Worm (Caenorhabditis elegans): ENCODE data around the gene F47B10.6.

The F47B10.6 gene

DNA sequence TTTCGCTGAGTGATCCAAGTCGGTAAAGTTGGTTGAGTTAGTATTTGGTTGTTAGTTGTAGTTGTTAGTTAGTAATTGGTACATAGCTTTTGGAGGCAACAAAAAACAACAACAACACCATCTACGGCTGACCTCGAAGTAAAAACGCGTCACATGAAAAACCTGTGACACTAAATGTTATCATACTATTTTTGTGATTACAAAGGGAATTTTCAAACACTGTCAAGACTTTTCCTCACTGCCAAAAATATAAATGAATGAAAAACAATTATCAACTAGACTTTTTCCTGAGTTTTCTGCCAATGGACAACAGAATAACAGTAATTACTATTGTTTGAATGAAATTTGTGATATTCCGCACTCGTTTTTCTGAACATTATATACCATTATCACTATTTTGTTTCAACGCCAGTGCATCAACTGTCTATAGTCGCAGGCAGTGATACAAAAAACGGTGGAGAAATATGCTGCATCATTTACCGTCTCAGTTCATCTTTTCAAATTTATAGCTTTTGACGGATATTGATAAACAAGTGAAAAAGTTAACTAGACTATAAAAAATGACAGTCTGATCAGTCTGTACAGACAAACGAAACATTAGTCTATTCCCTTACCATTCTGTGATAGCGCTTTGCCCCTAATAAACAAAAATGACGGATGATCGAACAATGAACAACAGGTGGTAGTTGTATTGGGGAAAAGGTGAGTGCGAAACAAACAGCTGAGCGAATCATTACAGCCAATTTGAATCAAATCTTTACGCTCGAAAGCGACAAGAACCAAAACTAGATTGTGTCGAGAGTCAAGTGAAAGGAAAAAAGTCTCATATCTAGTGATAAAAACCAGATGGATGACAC lies 26.3 kb downstream of the F47B10.6 start:
- TF ChIP-seq pha-4 (tag; optimal IDR thresholded peaks at IDR 0.05) (no peak), nhr-12 (tag; optimal IDR thresholded peaks at IDR 0.05) (no peak), elt-2 (tag; optimal IDR thresholded peaks at IDR 0.05) (peak; percentile 61), mdl-1 (tag; optimal IDR thresholded peaks at IDR 0.05) (no peak), unc-39 (tag; optimal IDR thresholded peaks at IDR 0.05) (no peak), lsy-12 (tag; optimal IDR thresholded peaks at IDR 0.05) (no peak), ceh-28 (tag; optimal IDR thresholded peaks at IDR 0.05) (no peak)

DNA sequence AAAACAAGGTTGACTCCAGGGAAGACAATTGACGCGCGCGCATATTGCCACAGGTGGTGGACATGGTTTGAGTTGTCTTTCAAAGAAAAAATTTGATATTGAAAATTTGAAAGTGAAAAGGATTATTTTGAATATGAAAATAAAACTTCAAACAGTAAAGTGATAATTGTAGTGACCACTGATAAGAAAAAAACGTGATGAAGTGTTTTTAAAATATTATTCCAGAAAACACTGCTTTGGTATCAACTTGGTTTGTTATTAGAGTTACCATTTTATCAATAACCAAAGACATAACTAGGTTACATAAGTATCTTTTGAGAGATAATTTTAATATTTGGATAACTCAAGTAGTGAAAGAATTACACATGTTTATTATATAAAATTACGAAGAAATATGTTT lies 27.9 kb downstream of the F47B10.6 start:
- no peak for TF ChIP-seq fkh-10 (GFP tag; optimal IDR thresholded peaks at IDR 0.05)
- no peak for TF ChIP-seq unc-39 (tag; optimal IDR thresholded peaks at IDR 0.05)
- no peak for TF ChIP-seq ceh-16 (tag; optimal IDR thresholded peaks at IDR 0.05)
- TF ChIP-seq nhr-237 (tag; optimal IDR thresholded peaks at IDR 0.05), result no peak
- TF ChIP-seq egl-27 (tag; optimal IDR thresholded peaks at IDR 0.05), result no peak
- TF ChIP-seq nhr-77 (tag; optimal IDR thresholded peaks at IDR 0.05), result no peak
- no peak for TF ChIP-seq fkh-2 (tag; optimal IDR thresholded peaks at IDR 0.05)
- peak; percentile 44 for TF ChIP-seq elt-2 (tag; optimal IDR thresholded peaks at IDR 0.05)
- no peak for TF ChIP-seq ceh-28 (tag; optimal IDR thresholded peaks at IDR 0.05)
- peak; percentile 55 for TF ChIP-seq pha-4 (tag; optimal IDR thresholded peaks at IDR 0.05)
- TF ChIP-seq mdl-1 (tag; optimal IDR thresholded peaks at IDR 0.05), result no peak

- TF ChIP-seq unc-39 (tag; optimal IDR thresholded peaks at IDR 0.05) (no peak), ZK546.5 (tag; optimal IDR thresholded peaks at IDR 0.05) (no peak), R02D3.7 (tag; optimal IDR thresholded peaks at IDR 0.05) (no peak)
Measured at ce11 chrX:10919613-10920012, 31.3 kb downstream of the F47B10.6 start, which contains the start of gene nstp-9. TSS of gene nstp-9 (minus strand) at chrX:10919713.

DNA sequence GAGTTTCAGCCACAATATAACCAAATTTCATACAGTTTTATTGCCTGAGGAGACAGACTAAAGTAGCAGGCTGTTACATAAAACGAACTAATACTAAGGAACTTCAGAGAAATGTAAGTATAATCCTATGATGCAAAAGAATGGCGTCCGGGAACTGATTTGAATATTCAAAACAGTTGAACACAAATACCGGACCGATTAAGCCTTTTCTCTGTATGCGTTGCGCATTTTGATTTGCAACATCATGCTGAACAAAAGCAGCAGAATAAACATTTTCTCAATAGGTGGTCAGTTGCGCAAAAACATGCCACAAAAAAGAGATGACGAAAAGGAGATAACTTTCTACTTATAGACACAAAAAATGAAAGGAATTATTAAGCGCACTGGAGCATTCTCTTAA lies 35.7 kb downstream of the F47B10.6 start:
- TF ChIP-seq unc-39 (tag; optimal IDR thresholded peaks at IDR 0.05), result no peak
- TF ChIP-seq elt-3 (tag; optimal IDR thresholded peaks at IDR 0.05), result no peak
- TF ChIP-seq skn-1 (tag; optimal IDR thresholded peaks at IDR 0.05), result no peak
- TF ChIP-seq daf-12 (tag; optimal IDR thresholded peaks at IDR 0.05), result no peak
- no peak for TF ChIP-seq snpc-4 (tag; optimal IDR thresholded peaks at IDR 0.05)
- no peak for TF ChIP-seq egl-5 (tag; optimal IDR thresholded peaks at IDR 0.05)
- no peak for TF ChIP-seq nhr-25 (tag; optimal IDR thresholded peaks at IDR 0.05)
- no peak for TF ChIP-seq nfya-1 (tag; optimal IDR thresholded peaks at IDR 0.05; ENCODE audit: insufficient read depth)
- no peak for TF ChIP-seq nhr-23 (tag; optimal IDR thresholded peaks at IDR 0.05)
- TF ChIP-seq ceh-28 (tag; optimal IDR thresholded peaks at IDR 0.05), result no peak
- no peak for TF ChIP-seq ZK546.5 (tag; optimal IDR thresholded peaks at IDR 0.05)
- TF ChIP-seq ceh-16 (tag; optimal IDR thresholded peaks at IDR 0.05), result no peak
- no peak for TF ChIP-seq lin-15B (tag; optimal IDR thresholded peaks at IDR 0.05)
- no peak for TF ChIP-seq fos-1 (tag; optimal IDR thresholded peaks at IDR 0.05)

DNA sequence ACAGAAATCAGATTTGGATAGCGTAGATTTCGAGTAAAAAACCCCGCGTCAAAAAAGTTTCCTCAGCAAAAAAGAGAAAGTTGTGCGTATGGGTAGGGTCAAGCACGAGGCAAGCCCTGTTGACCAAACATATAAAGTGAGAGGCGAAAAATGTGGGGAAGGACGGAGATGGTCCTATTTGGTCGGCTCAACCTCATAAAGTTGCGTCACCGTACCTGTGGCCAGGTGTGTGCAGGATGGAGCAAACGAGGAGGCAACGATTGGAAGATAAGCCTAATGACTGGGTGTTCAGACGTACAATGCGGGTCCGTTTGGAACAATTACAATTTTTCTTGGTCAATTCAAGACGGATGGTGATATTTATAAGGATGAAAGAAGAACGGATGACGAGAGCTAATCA lies 38.8 kb downstream of the F47B10.6 start:
- TF ChIP-seq nhr-43 (tag; optimal IDR thresholded peaks at IDR 0.05; ENCODE audit: poor library complexity, severe bottlenecking), result no peak
- no peak for TF ChIP-seq elt-2 (tag; optimal IDR thresholded peaks at IDR 0.05)
- no peak for TF ChIP-seq ztf-11 (tag; optimal IDR thresholded peaks at IDR 0.05)
- TF ChIP-seq ama-1 (optimal IDR thresholded peaks at IDR 0.05), result no peak
- TF ChIP-seq lin-39 (tag; optimal IDR thresholded peaks at IDR 0.05), result no peak
- TF ChIP-seq nhr-28 (tag; optimal IDR thresholded peaks at IDR 0.05), result no peak
- TF ChIP-seq fkh-10 (GFP tag; optimal IDR thresholded peaks at IDR 0.05), result no peak
- no peak for TF ChIP-seq snpc-4 (tag; optimal IDR thresholded peaks at IDR 0.05)
- TF ChIP-seq ztf-4 (tag; optimal IDR thresholded peaks at IDR 0.05), result no peak
- TF ChIP-seq ZK546.5 (tag; optimal IDR thresholded peaks at IDR 0.05), result no peak
- no peak for TF ChIP-seq mdl-1 (tag; optimal IDR thresholded peaks at IDR 0.05)
- no peak for TF ChIP-seq egl-5 (tag; optimal IDR thresholded peaks at IDR 0.05)
- no peak for TF ChIP-seq hmg-11 (tag; optimal IDR thresholded peaks at IDR 0.05)
- TF ChIP-seq nhr-23 (tag; optimal IDR thresholded peaks at IDR 0.05), result no peak
- TF ChIP-seq nhr-12 (tag; optimal IDR thresholded peaks at IDR 0.05), result no peak
- no peak for TF ChIP-seq ceh-16 (tag; optimal IDR thresholded peaks at IDR 0.05)
- no peak for TF ChIP-seq R02D3.7 (tag; optimal IDR thresholded peaks at IDR 0.05)
- no peak for TF ChIP-seq tbx-2 (tag; optimal IDR thresholded peaks at IDR 0.05)

All from whole organism, L3 larva.